Fruit fly (Drosophila melanogaster): ENCODE measurements around the gene CG42249.

The CG42249 gene

DNA sequence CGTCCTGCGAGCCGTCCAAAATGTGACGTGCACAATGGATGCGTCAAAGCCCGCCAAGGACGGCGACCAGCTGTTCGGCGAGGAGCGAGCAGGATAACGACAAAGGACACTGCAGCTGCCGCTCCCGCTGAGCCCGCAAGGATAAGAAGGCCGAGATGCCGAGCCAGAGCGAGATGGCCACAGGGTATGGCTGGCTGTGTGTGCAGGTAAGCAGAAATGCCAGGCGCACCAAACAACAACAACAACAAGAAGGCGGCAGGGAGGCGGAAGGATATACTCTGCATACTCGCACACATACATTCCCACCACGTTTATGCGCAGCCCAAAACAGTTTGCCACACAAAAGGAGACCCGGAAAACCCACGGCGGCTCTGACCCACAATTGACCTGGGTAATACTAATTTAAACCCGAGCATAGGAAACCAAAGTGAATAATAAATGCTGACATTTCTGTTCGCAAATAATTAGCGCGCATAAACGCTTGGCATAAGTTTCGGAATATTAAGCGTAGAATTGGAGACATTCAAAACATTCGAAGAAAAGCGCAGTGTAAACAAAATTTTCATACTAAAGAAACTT is 50.6 kb downstream of the CG42249 start (continued):
- TF ChIP-seq gt (GFP tag; IDR thresholded peaks at IDR 0.05) (no peak), gro (GFP tag; optimal IDR thresholded peaks at IDR 0.05) (peak; percentile 4), Bdp1 (GFP tag; optimal IDR thresholded peaks at IDR 0.05) (no peak), CG13287 (GFP tag; IDR thresholded peaks at IDR 0.05; ENCODE audit: partially characterized antibody) (no peak), Dek (tag; optimal IDR thresholded peaks at IDR 0.05) (no peak), jumu (GFP tag; optimal IDR thresholded peaks at IDR 0.05) (no peak), odd (GFP tag; optimal IDR thresholded peaks at IDR 0.05) (no peak), Poxn (GFP tag; IDR thresholded peaks at IDR 0.05) (no peak), Adf1 (GFP tag; IDR thresholded peaks at IDR 0.05) (no peak), CG10209 (GFP tag; optimal IDR thresholded peaks at IDR 0.05) (no peak), CoRest (tag; optimal IDR thresholded peaks at IDR 0.05) (no peak), z (GFP tag; IDR thresholded peaks at IDR 0.05) (no peak), Nf-YA (GFP tag; IDR thresholded peaks at IDR 0.05) (no peak), pum (GFP tag; optimal IDR thresholded peaks at IDR 0.05) (no peak), Ada2b (GFP tag; IDR thresholded peaks at IDR 0.05) (no peak), chm (GFP tag; IDR thresholded peaks at IDR 0.05) (no peak), CG4820 (GFP tag; optimal IDR thresholded peaks at IDR 0.05) (peak; percentile 96), C15 (GFP tag; IDR thresholded peaks at IDR 0.05) (no peak), CG3407 (GFP tag; optimal IDR thresholded peaks at IDR 0.05) (no peak), CG10959 (GFP tag; IDR thresholded peaks at IDR 0.05) (no peak), pros (GFP tag; optimal IDR thresholded peaks at IDR 0.05) (peak; percentile 71), HLH54F (GFP tag; optimal IDR thresholded peaks at IDR 0.05) (no peak), CG9817 (tag; optimal IDR thresholded peaks at IDR 0.05) (no peak), CG3838 (GFP tag; optimal IDR thresholded peaks at IDR 0.05) (no peak), Dad (GFP tag; optimal IDR thresholded peaks at IDR 0.05) (no peak), ewg (GFP tag; optimal IDR thresholded peaks at IDR 0.05) (no peak), CG15073 (GFP tag; optimal IDR thresholded peaks at IDR 0.05) (no peak), sna (GFP tag; IDR thresholded peaks at IDR 0.05; ENCODE audit: partially characterized antibody) (no peak), CG30403 (GFP tag; optimal IDR thresholded peaks at IDR 0.05) (peak; percentile 17), CG31365 (tag; optimal IDR thresholded peaks at IDR 0.05) (no peak), Bteb2 (GFP tag; optimal IDR thresholded peaks at IDR 0.05) (no peak), tin (GFP tag; optimal IDR thresholded peaks at IDR 0.05) (no peak), aop (GFP tag; IDR thresholded peaks at IDR 0.05) (no peak), ase (GFP tag; IDR thresholded peaks at IDR 0.05) (0 out of 3 replicates have a peak, but pooled peaks have one; percentile 36), dati (GFP tag; IDR thresholded peaks at IDR 0.05) (no peak), slbo (GFP tag; IDR thresholded peaks at IDR 0.05) (no peak; the same call in 1 of the 2 replicates), H2.0 (GFP tag; IDR thresholded peaks at IDR 0.05) (no peak), hth (optimal IDR thresholded peaks at IDR 0.05) (no peak), CG4328 (GFP tag; optimal IDR thresholded peaks at IDR 0.05) (no peak), nerfin-2 (GFP tag; IDR thresholded peaks at IDR 0.05; ENCODE audit: partially characterized antibody) (no peak), exex (tag; optimal IDR thresholded peaks at IDR 0.05) (no peak), NC2β (GFP tag; optimal IDR thresholded peaks at IDR 0.05) (no peak), lilli (GFP tag; optimal IDR thresholded peaks at IDR 0.05) (peak; percentile 4), CG7745 (tag; optimal IDR thresholded peaks at IDR 0.05) (no peak), CG32532 (GFP tag; IDR thresholded peaks at IDR 0.05) (no peak), CG9876 (GFP tag; optimal IDR thresholded peaks at IDR 0.05) (no peak), Fer1 (GFP tag; optimal IDR thresholded peaks at IDR 0.05) (peak; percentile 34), zen2 (GFP tag; IDR thresholded peaks at IDR 0.05; ENCODE audit: partially characterized antibody) (no peak), h (optimal IDR thresholded peaks at IDR 0.05) (no peak), Abd-B (GFP tag; optimal IDR thresholded peaks at IDR 0.05) (no peak), CG14014 (GFP tag; IDR thresholded peaks at IDR 0.05) (peak; percentile 56; the same call in 1 of the 2 replicates), Neu2 (GFP tag; optimal IDR thresholded peaks at IDR 0.05; ENCODE audit: borderline replicate concordance) (no peak)

Measured in whole organism, embryonic.